Worm (Caenorhabditis elegans): ENCODE measurements around the gene srlf-32.

DNA sequence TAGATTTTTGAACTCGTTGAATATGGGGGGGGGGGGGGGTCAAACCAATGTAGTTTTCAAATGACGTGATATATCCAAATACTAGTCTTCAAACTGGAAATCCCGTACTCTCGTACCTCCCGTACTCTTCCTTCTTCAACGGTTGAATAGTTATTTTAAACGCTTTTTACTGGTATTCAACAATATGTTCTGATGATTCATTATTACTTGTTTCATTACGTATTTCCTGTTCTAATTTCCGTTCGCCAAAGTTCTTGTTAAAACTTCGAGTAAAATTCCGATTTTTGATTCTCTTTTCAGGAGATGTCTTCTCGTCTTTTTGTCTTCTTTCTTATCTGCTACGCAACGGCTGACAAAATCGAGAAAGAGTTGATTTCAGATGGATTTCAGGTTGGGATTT is 4.7 kb downstream of the srlf-32 start, which contains the start of gene nhx-9:
- TF ChIP-seq ref-1 (GFP tag; conservative IDR thresholded peaks at IDR 0.05) (no peak), T22C8.4 (GFP tag; IDR thresholded peaks at IDR 0.05) (no peak), klf-2 (GFP tag; conservative IDR thresholded peaks at IDR 0.05) (no peak), cog-1 (tag; optimal IDR thresholded peaks at IDR 0.05) (no peak)
